Worm (Caenorhabditis elegans) whole organism, dauer: ENCODE measurements around the gene frpr-18.

ENCODE experiments used
- unc-62 ChIP-seq: sonication (generic microtip); optimal IDR thresholded peaks from 2 replicates; lab custom pipeline; 2017; ENCODE audit warnings: missing biosample characterization, missing genetic modification reagents, missing genetic modification characterization

Gene frpr-18

ce11 chrV:6870004-6870403 is at the start of gene frpr-18:
frpr-18 (plus strand) TSS chrV:6870304.
- no peak for TF ChIP-seq unc-62 (GFP tag; lab: Kevin White, UChicago)

ce11 chrV:6821509-6821908 is 48.6 kb upstream of the frpr-18 start, which contains the start of gene T15B7.8:
T15B7.8 (plus strand) TSS chrV:6821809.
- no peak for TF ChIP-seq unc-62 (GFP tag; lab: Kevin White, UChicago)

- no peak for TF ChIP-seq unc-62 (GFP tag; lab: Kevin White, UChicago)
These were observed 46.7 kb upstream of the frpr-18 start for ce11 chrV:6823432-6823831.

ce11 chrV:6828786-6829185 is 41.3 kb upstream of the frpr-18 start, which contains the start of gene dmsr-15:
dmsr-15 (minus strand) TSS chrV:6828886.
- no peak for TF ChIP-seq unc-62 (GFP tag; lab: Kevin White, UChicago)

- TF ChIP-seq unc-62 (GFP tag; lab: Kevin White, UChicago), result no peak
These were observed 40.7 kb upstream of the frpr-18 start, which contains the start of gene col-141 for ce11 chrV:6829404-6829803. col-141 (plus strand) TSS chrV:6829704.

- no peak for TF ChIP-seq unc-62 (GFP tag; lab: Kevin White, UChicago)
These were observed 40.0 kb upstream of the frpr-18 start for ce11 chrV:6830075-6830474.

- TF ChIP-seq unc-62 (GFP tag; lab: Kevin White, UChicago), result no peak
These were observed 39.3 kb upstream of the frpr-18 start, which contains the start of gene col-142 for ce11 chrV:6830755-6831227. col-142 (plus strand) TSS chrV:6831177.

- TF ChIP-seq unc-62 (GFP tag; lab: Kevin White, UChicago), result no peak
These were observed 38.6 kb upstream of the frpr-18 start for ce11 chrV:6831539-6831938.

- TF ChIP-seq unc-62 (GFP tag; lab: Kevin White, UChicago), result no peak
These were observed 34.9 kb upstream of the frpr-18 start, which contains the start of the genes T15B7.14 and col-143 for ce11 chrV:6835242-6835641. T15B7.14 (minus strand) TSS chrV:6835342. col-143 (plus strand) TSS chrV:6835635.

ce11 chrV:6836036-6836435 is 34.1 kb upstream of the frpr-18 start:
- TF ChIP-seq unc-62 (GFP tag; lab: Kevin White, UChicago), result no peak

ce11 chrV:6838599-6838998 is 31.5 kb upstream of the frpr-18 start, which contains the start of gene T15B7.15:
T15B7.15 (minus strand) TSS chrV:6838665.
- no peak for TF ChIP-seq unc-62 (GFP tag; lab: Kevin White, UChicago)

ce11 chrV:6839008-6839407 is 31.1 kb upstream of the frpr-18 start, which contains the start of gene hpo-8:
hpo-8 (plus strand) TSS chrV:6839289.
- no peak for TF ChIP-seq unc-62 (GFP tag; lab: Kevin White, UChicago)

- TF ChIP-seq unc-62 (GFP tag; lab: Kevin White, UChicago), result no peak
These were observed 27.7 kb upstream of the frpr-18 start, which contains the start of gene T15B7.1 for ce11 chrV:6842437-6842836. T15B7.1 (plus strand) TSS chrV:6842737.

ce11 chrV:6846507-6846906 is 23.6 kb upstream of the frpr-18 start, which contains the start of gene lgc-54:
lgc-54 (minus strand) TSS chrV:6846607.
- TF ChIP-seq unc-62 (GFP tag; lab: Kevin White, UChicago), result no peak

ce11 chrV:6854711-6855110 is 15.4 kb upstream of the frpr-18 start, which contains the start of gene gpa-10:
gpa-10 (minus strand) TSS chrV:6854811.
- TF ChIP-seq unc-62 (GFP tag; lab: Kevin White, UChicago), result no peak

ce11 chrV:6874735-6875134 is 4.6 kb downstream of the frpr-18 start:
- TF ChIP-seq unc-62 (GFP tag; lab: Kevin White, UChicago), result no peak

- no peak for TF ChIP-seq unc-62 (GFP tag; lab: Kevin White, UChicago)
These were observed 5.7 kb downstream of the frpr-18 start for ce11 chrV:6875795-6876194.
